Worm (Caenorhabditis elegans): Measurements from ENCODE around the gene arl-8.

Gene arl-8

ce11 chrIV:14786374-14787136 is 11.4 kb upstream of the arl-8 start, which contains the start of gene melo-1 (continued):
- TF ChIP-seq mdl-1 (tag; optimal IDR thresholded peaks at IDR 0.05) (no peak), fos-1 (tag; optimal IDR thresholded peaks at IDR 0.05) (peak; percentile 32), crh-2 (tag; optimal IDR thresholded peaks at IDR 0.05) (peak; percentile 86), nhr-23 (tag; optimal IDR thresholded peaks at IDR 0.05) (no peak), sma-3 (GFP tag; optimal IDR thresholded peaks at IDR 0.05) (peak; percentile 39), unc-39 (tag; optimal IDR thresholded peaks at IDR 0.05) (no peak), nhr-6 (tag; optimal IDR thresholded peaks at IDR 0.05) (peak; percentile 14), skn-1 (tag; optimal IDR thresholded peaks at IDR 0.05) (no peak), lin-13 (GFP tag; optimal IDR thresholded peaks at IDR 0.05) (peak; percentile 36), lin-39 (tag; optimal IDR thresholded peaks at IDR 0.05) (no peak)

ce11 chrIV:14790579-14790978 is 7.4 kb upstream of the arl-8 start:
- TF ChIP-seq ama-1 (optimal IDR thresholded peaks at IDR 0.05) (peak; percentile 18), lsy-2 (tag; optimal IDR thresholded peaks at IDR 0.05) (peak in 1 of 2 experiments; percentile 13), lin-13 (GFP tag; optimal IDR thresholded peaks at IDR 0.05) (no peak)

DNA sequence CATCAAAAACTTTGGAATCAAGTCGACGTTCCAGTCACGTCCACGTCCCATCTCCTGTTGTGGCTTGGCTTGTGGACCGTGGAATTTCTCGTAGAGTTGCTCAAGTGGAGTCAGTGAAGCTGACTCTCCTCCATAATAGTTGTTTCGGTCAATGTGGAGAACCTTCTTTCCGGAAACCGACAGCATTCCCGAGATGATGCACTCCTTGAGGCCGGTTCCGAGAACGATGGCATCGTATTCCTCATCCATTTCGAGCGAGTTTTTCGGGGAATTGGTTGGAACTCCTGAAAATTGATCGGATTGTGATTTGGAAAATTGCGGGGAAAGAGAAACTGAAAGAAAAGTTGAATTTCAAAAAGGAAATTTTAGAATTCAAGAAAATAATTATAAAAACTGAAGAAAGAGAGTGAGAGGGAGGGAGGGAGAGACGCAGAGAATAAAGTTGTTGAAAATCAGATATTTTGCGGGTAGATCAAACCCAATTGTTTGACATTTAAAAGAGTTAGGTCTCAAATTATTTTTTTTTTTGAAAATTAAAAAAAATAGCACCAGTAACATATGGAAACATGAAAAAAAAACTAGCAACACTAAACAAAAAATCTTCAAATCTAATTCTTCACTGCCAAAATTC is 5.2 kb upstream of the arl-8 start, which contains the start of gene gdi-1:
TSS of gene gdi-1 (minus strand) at position 286 of the 631 bp plus-strand sequence.
- peak in 1 of 2 experiments; percentile 33 for TF ChIP-seq lsy-2 (tag; optimal IDR thresholded peaks at IDR 0.05)
- TF ChIP-seq blmp-1 (tag; optimal IDR thresholded peaks at IDR 0.05; ENCODE audit: insufficient read depth): no peak
- peak; percentile 45 for TF ChIP-seq ama-1 (optimal IDR thresholded peaks at IDR 0.05)

ce11 chrIV:14793900-14794624 is 3.9 kb upstream of the arl-8 start:
- TF ChIP-seq ztf-4 (tag; optimal IDR thresholded peaks at IDR 0.05) (peak; percentile 46), sem-4 (tag; optimal IDR thresholded peaks at IDR 0.05) (peak; percentile 38), gmeb-1 (tag; optimal IDR thresholded peaks at IDR 0.05) (no peak), unc-55 (GFP tag; optimal IDR thresholded peaks at IDR 0.05) (peak; percentile 68), lsy-2 (tag; optimal IDR thresholded peaks at IDR 0.05) (peak; percentile 4 to 47), nhr-77 (tag; optimal IDR thresholded peaks at IDR 0.05) (no peak), nhr-21 (tag; optimal IDR thresholded peaks at IDR 0.05) (peak; percentile 10), lin-39 (tag; optimal IDR thresholded peaks at IDR 0.05) (no peak), nhr-10 (tag; optimal IDR thresholded peaks at IDR 0.05) (no peak), sma-9 (GFP tag; optimal IDR thresholded peaks at IDR 0.05) (peak; percentile 38), sma-9 (tag; optimal IDR thresholded peaks at IDR 0.05) (no peak), nhr-25 (tag; optimal IDR thresholded peaks at IDR 0.05) (peak; percentile 65), mdl-1 (tag; optimal IDR thresholded peaks at IDR 0.05) (peak; percentile 16 to 22), mbf-1 (tag; optimal IDR thresholded peaks at IDR 0.05) (no peak), nhr-129 (tag; optimal IDR thresholded peaks at IDR 0.05) (peak; percentile 89), C34F6.9 (tag; optimal IDR thresholded peaks at IDR 0.05) (peak; percentile 71), blmp-1 (tag; optimal IDR thresholded peaks at IDR 0.05; ENCODE audit: insufficient read depth) (peak; percentile 96), F13H6.1 (tag; optimal IDR thresholded peaks at IDR 0.05) (peak; percentile 61), ceh-16 (tag; optimal IDR thresholded peaks at IDR 0.05) (peak; percentile 54), elt-1 (tag; optimal IDR thresholded peaks at IDR 0.05) (no peak), sma-3 (GFP tag; optimal IDR thresholded peaks at IDR 0.05) (peak; percentile 30), snpc-4 (tag; optimal IDR thresholded peaks at IDR 0.05) (peak; percentile 53), ZK546.5 (tag; optimal IDR thresholded peaks at IDR 0.05) (no peak), lin-13 (GFP tag; optimal IDR thresholded peaks at IDR 0.05) (peak; percentile 71), dmd-4 (tag; optimal IDR thresholded peaks at IDR 0.05) (no peak), crh-2 (tag; optimal IDR thresholded peaks at IDR 0.05) (peak; percentile 97), fos-1 (tag; optimal IDR thresholded peaks at IDR 0.05) (peak; percentile 50), elt-3 (tag; optimal IDR thresholded peaks at IDR 0.05) (no peak), Y55F3AM.14 (GFP tag; optimal IDR thresholded peaks at IDR 0.05) (no peak), egl-27 (tag; optimal IDR thresholded peaks at IDR 0.05) (no peak), lin-11 (tag; optimal IDR thresholded peaks at IDR 0.05) (no peak)

All from whole organism, L2 larva.